Fruit fly (Drosophila melanogaster): ENCODE data around the gene beta-Man.

The beta-Man gene

DNA sequence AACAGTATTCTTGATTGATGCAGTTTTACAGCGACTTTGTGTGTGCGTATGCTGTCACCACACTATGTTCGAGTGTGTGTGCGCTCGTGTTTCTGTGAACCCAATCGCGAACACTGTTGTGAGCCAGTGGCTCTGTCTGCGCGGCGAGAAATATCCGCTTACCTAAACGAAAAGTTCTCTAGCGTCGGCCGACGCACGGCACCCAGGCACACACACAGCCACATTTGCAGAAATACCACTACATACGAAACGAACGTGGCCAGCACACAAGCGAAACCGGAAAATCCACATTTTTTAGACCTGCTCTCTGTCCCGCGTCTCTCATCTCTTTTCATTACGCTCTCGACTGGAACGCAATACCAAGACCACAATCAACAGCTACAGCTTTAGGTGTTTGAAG is 22.0 kb upstream of the beta-Man start (continued):
- no peak for TF ChIP-seq Hey (tag; optimal IDR thresholded peaks at IDR 0.05)
- peak; percentile 96 for TF ChIP-seq sd (tag; optimal IDR thresholded peaks at IDR 0.05)
- no peak for TF ChIP-seq CG7786 (GFP tag; optimal IDR thresholded peaks at IDR 0.05)
- TF ChIP-seq CG13894 (tag; optimal IDR thresholded peaks at IDR 0.05), result peak; percentile 30
- TF ChIP-seq CG7928 (GFP tag; optimal IDR thresholded peaks at IDR 0.05), result no peak
- no peak for TF ChIP-seq CG10274 (GFP tag; optimal IDR thresholded peaks at IDR 0.05)
- TF ChIP-seq CG33213 (GFP tag; optimal IDR thresholded peaks at IDR 0.05), result no peak
- no peak for TF ChIP-seq D (optimal IDR thresholded peaks at IDR 0.05)
- TF ChIP-seq D (GFP tag; optimal IDR thresholded peaks at IDR 0.05), result no peak
- peak; percentile 7 for TF ChIP-seq nom (GFP tag; optimal IDR thresholded peaks at IDR 0.05)
- TF ChIP-seq cas (GFP tag; IDR thresholded peaks at IDR 0.05), result no peak
- no peak for TF ChIP-seq fd102C (GFP tag; optimal IDR thresholded peaks at IDR 0.05)
- no peak for TF ChIP-seq CG12219 (GFP tag; optimal IDR thresholded peaks at IDR 0.05)
- no peak for TF ChIP-seq CG4282 (GFP tag; optimal IDR thresholded peaks at IDR 0.05)
- TF ChIP-seq HHEX (GFP tag; optimal IDR thresholded peaks at IDR 0.05), result no peak
- TF ChIP-seq CG15479 (GFP tag; optimal IDR thresholded peaks at IDR 0.05), result peak; percentile 93
- TF ChIP-seq CG8290 (GFP tag; optimal IDR thresholded peaks at IDR 0.05), result no peak
- peak in 1 of 2 experiments; percentile 45 for TF ChIP-seq CG8290 (tag; optimal IDR thresholded peaks at IDR 0.05)
- TF ChIP-seq ase (GFP tag; IDR thresholded peaks at IDR 0.05), result no peak
- no peak for TF ChIP-seq CG2712 (tag; optimal IDR thresholded peaks at IDR 0.05)
- no peak for TF ChIP-seq CG15011 (GFP tag; optimal IDR thresholded peaks at IDR 0.05)
- no peak for TF ChIP-seq CG6683 (GFP tag; optimal IDR thresholded peaks at IDR 0.05)
- TF ChIP-seq Trl (optimal IDR thresholded peaks at IDR 0.05), result peak; percentile 43 to 62
- TF ChIP-seq Trl (GFP tag; optimal IDR thresholded peaks at IDR 0.05), result no peak
- no peak for TF ChIP-seq Max (GFP tag; optimal IDR thresholded peaks at IDR 0.05)
- no peak for TF ChIP-seq Mad (GFP tag; optimal IDR thresholded peaks at IDR 0.05)
- no peak for TF ChIP-seq zfh2 (GFP tag; optimal IDR thresholded peaks at IDR 0.05)
- TF ChIP-seq bowl (GFP tag; IDR thresholded peaks at IDR 0.05), result no peak
- TF ChIP-seq CG3995 (GFP tag; optimal IDR thresholded peaks at IDR 0.05), result no peak
- TF ChIP-seq Rx (GFP tag; IDR thresholded peaks at IDR 0.05), result no peak
- TF ChIP-seq Taf1 (GFP tag; IDR thresholded peaks at IDR 0.05), result no peak
- TF ChIP-seq CG42726 (GFP tag; IDR thresholded peaks at IDR 0.05; ENCODE audit: partially characterized antibody), result no peak
- TF ChIP-seq stwl (tag; optimal IDR thresholded peaks at IDR 0.05), result no peak
- no peak for TF ChIP-seq PHDP (tag; optimal IDR thresholded peaks at IDR 0.05)
- TF ChIP-seq Med (GFP tag), result peak; percentile 1
- no peak for TF ChIP-seq CG12299 (tag; optimal IDR thresholded peaks at IDR 0.05)
- no peak for TF ChIP-seq sc (optimal IDR thresholded peaks at IDR 0.05)
- no peak for TF ChIP-seq sc (GFP tag; optimal IDR thresholded peaks at IDR 0.05)
- no peak for TF ChIP-seq corto (GFP tag; optimal IDR thresholded peaks at IDR 0.05)
- TF ChIP-seq lab (GFP tag; optimal IDR thresholded peaks at IDR 0.05), result no peak
- TF ChIP-seq pros (GFP tag; optimal IDR thresholded peaks at IDR 0.05), result no peak
- no peak for TF ChIP-seq lola (GFP tag; optimal IDR thresholded peaks at IDR 0.05)
- no peak for TF ChIP-seq CG12744 (GFP tag; optimal IDR thresholded peaks at IDR 0.05)
- TF ChIP-seq CG15601 (tag; optimal IDR thresholded peaks at IDR 0.05), result no peak
- no peak for TF ChIP-seq CG4820 (GFP tag; optimal IDR thresholded peaks at IDR 0.05)
- TF ChIP-seq Fer3 (tag; optimal IDR thresholded peaks at IDR 0.05), result no peak
- TF ChIP-seq ken (GFP tag; IDR thresholded peaks at IDR 0.05), result no peak
- no peak for TF ChIP-seq CG6689 (GFP tag; IDR thresholded peaks at IDR 0.05)
- TF ChIP-seq bbx (GFP tag; IDR thresholded peaks at IDR 0.05; ENCODE audit: partially characterized antibody), result no peak
- TF ChIP-seq Dll (GFP tag; IDR thresholded peaks at IDR 0.05; ENCODE audit: partially characterized antibody), result no peak
- TF ChIP-seq lilli (GFP tag; optimal IDR thresholded peaks at IDR 0.05), result no peak
- TF ChIP-seq Bdp1 (GFP tag; optimal IDR thresholded peaks at IDR 0.05), result no peak
